Fruit fly (Drosophila melanogaster): Measurements from ENCODE around the gene CG42304.

The CG42304 gene

dm6 chr3L:2632763-2633100, 19.2 kb upstream of the CG42304 start (continued):
- TF ChIP-seq Max (GFP tag; optimal IDR thresholded peaks at IDR 0.05) (no peak), CG31388 (GFP tag; optimal IDR thresholded peaks at IDR 0.05) (no peak), gem (tag; optimal IDR thresholded peaks at IDR 0.05) (no peak), Atf6 (GFP tag; IDR thresholded peaks at IDR 0.05) (no peak), crol (GFP tag; IDR thresholded peaks at IDR 0.05) (peak; percentile 100), CG34376 (GFP tag; optimal IDR thresholded peaks at IDR 0.05) (peak; percentile 7), E2f2 (GFP tag; IDR thresholded peaks at IDR 0.05) (no peak), pzg (GFP tag; optimal IDR thresholded peaks at IDR 0.05) (peak; percentile 20), Dp (GFP tag; optimal IDR thresholded peaks at IDR 0.05) (no peak), h (optimal IDR thresholded peaks at IDR 0.05) (peak; percentile 36), Deaf1 (tag; optimal IDR thresholded peaks at IDR 0.05) (peak; percentile 28), CG13894 (tag; optimal IDR thresholded peaks at IDR 0.05) (peak; percentile 20), Rfx (GFP tag; IDR thresholded peaks at IDR 0.05) (0 out of 2 replicates have a peak, but pooled peaks have one; percentile 10), aop (GFP tag; IDR thresholded peaks at IDR 0.05) (no peak), Abd-B (GFP tag; optimal IDR thresholded peaks at IDR 0.05) (no peak), Mad (GFP tag; optimal IDR thresholded peaks at IDR 0.05) (no peak), fd64A (GFP tag; optimal IDR thresholded peaks at IDR 0.05) (no peak), sr (GFP tag; IDR thresholded peaks at IDR 0.05) (peak; percentile 87), btn (GFP tag; optimal IDR thresholded peaks at IDR 0.05) (no peak), CG6254 (GFP tag; optimal IDR thresholded peaks at IDR 0.05) (no peak), Dbx (GFP tag; IDR thresholded peaks at IDR 0.05) (0 out of 3 replicates have a peak, but pooled peaks have one; percentile 9), al (GFP tag; IDR thresholded peaks at IDR 0.05) (0 out of 2 replicates have a peak, but pooled peaks have one; percentile 28), sisA (GFP tag; IDR thresholded peaks at IDR 0.05) (0 out of 2 replicates have a peak, but pooled peaks have one; percentile 19), CG34422 (GFP tag; IDR thresholded peaks at IDR 0.05) (no peak; the same call in 2 of the 3 replicates), CG4424 (GFP tag; optimal IDR thresholded peaks at IDR 0.05) (no peak), mirr (GFP tag; optimal IDR thresholded peaks at IDR 0.05) (peak; percentile 22), tap (tag; optimal IDR thresholded peaks at IDR 0.05) (no peak), Fer1 (GFP tag; optimal IDR thresholded peaks at IDR 0.05) (peak; percentile 4), CG6854 (GFP tag; optimal IDR thresholded peaks at IDR 0.05) (no peak), CG31224 (GFP tag; IDR thresholded peaks at IDR 0.05) (0 out of 2 replicates have a peak, but pooled peaks have one; percentile 21), Awh (GFP tag; IDR thresholded peaks at IDR 0.05) (no peak), CG10543 (GFP tag; optimal IDR thresholded peaks at IDR 0.05) (peak; percentile 35), HmgZ (tag; optimal IDR thresholded peaks at IDR 0.05) (peak; percentile 6), ttk (GFP tag; IDR thresholded peaks at IDR 0.05) (0 out of 2 replicates have a peak, but pooled peaks have one; percentile 11), nerfin-1 (tag; optimal IDR thresholded peaks at IDR 0.05) (no peak)

DNA sequence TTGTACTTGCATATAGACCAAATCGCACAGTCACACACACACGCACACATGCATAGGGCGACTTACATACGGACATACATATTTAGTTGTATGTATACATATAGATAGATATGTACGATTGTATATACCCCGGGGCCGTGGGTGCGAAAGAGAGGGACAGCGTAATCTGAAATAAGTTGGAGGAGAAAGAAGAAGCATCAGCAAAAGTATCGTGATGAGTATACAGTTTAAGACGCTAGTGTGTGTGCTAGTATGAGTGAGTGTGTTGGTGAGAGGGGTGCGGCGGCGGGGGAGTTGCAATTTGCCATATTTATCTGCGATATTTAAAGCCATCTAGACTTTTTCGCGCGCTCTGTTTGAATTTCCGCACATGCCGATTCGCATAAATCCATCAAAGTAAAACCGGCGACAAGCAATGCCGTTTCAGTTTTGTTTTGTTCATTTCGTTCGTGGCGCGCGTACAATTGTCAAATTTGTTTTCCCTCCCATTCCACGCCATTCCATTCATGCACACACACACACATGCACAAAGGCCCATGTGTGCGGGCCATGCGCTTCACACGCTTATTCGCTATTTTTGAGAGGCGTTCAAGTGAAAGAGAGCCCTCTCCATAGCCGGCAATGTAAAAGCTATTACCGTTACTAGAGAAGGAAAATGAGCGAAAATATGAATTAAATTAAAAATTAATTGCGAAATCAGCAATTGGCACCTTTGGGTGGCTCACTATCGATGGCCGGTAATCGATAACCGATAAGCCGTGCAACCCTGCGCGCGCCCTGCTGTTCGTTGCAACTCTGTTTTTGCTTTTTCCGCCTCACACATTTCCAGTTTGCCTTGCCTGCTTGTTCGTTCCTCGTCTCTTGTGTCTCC, 16.7 kb upstream of the CG42304 start:
- TF ChIP-seq CG4424 (GFP tag; optimal IDR thresholded peaks at IDR 0.05) (peak; percentile 78), zen (tag; optimal IDR thresholded peaks at IDR 0.05) (peak; percentile 75), ac (GFP tag; optimal IDR thresholded peaks at IDR 0.05) (peak; percentile 86), Antp (GFP tag; optimal IDR thresholded peaks at IDR 0.05) (peak; percentile 79), da (GFP tag; optimal IDR thresholded peaks at IDR 0.05) (peak; percentile 82), pum (GFP tag; optimal IDR thresholded peaks at IDR 0.05) (peak; percentile 47), CG10147 (GFP tag; optimal IDR thresholded peaks at IDR 0.05) (peak; percentile 48), zen2 (GFP tag; IDR thresholded peaks at IDR 0.05; ENCODE audit: partially characterized antibody) (0 out of 3 replicates have a peak, but pooled peaks have one; percentile 56), CG30431 (GFP tag; optimal IDR thresholded peaks at IDR 0.05) (peak; percentile 45), Drgx (GFP tag; IDR thresholded peaks at IDR 0.05) (peak; percentile 61), CG3726 (GFP tag; IDR thresholded peaks at IDR 0.05) (no peak), CG6175 (GFP tag; IDR thresholded peaks at IDR 0.05) (peak; percentile 64; the same call in 2 of the 3 replicates), org-1 (GFP tag; optimal IDR thresholded peaks at IDR 0.05) (peak; percentile 69), CG16813 (GFP tag; IDR thresholded peaks at IDR 0.05; ENCODE audit: partially characterized antibody) (peak; percentile 77), CG7745 (tag; optimal IDR thresholded peaks at IDR 0.05) (no peak), stc (GFP tag; IDR thresholded peaks at IDR 0.05) (peak; percentile 77), CG8944 (GFP tag; optimal IDR thresholded peaks at IDR 0.05) (peak; percentile 10)

Data from whole organism, embryonic.